Fruit fly (Drosophila melanogaster): ENCODE data around the gene Rbsn-5.

The Rbsn-5 gene

dm6 chr2L:8204996-8205567, 45.5 kb downstream of the Rbsn-5 start, which contains the start of gene SLC5A11 (continued):
- TF ChIP-seq jumu (GFP tag; optimal IDR thresholded peaks at IDR 0.05): peak; percentile 71
- TF ChIP-seq Poxn (GFP tag; IDR thresholded peaks at IDR 0.05): peak; percentile 32; the same call in 1 of the 2 replicates
- 0 out of 3 replicates have a peak, but pooled peaks have one; percentile 12 for TF ChIP-seq CG14860 (GFP tag; IDR thresholded peaks at IDR 0.05; ENCODE audit: partially characterized antibody)
- no peak for TF ChIP-seq HmgD (GFP tag; optimal IDR thresholded peaks at IDR 0.05)
- peak; percentile 28 for TF ChIP-seq MESR4 (GFP tag; optimal IDR thresholded peaks at IDR 0.05)
- TF ChIP-seq h (optimal IDR thresholded peaks at IDR 0.05): no peak
- TF ChIP-seq CG13624 (GFP tag; optimal IDR thresholded peaks at IDR 0.05): peak; percentile 99
- TF ChIP-seq CG17802 (tag; optimal IDR thresholded peaks at IDR 0.05): peak; percentile 61
- peak; percentile 99 for TF ChIP-seq Lim3 (GFP tag; IDR thresholded peaks at IDR 0.05)
- peak; percentile 97 for TF ChIP-seq Hand (GFP tag; optimal IDR thresholded peaks at IDR 0.05)
- TF ChIP-seq bcd (GFP tag; optimal IDR thresholded peaks at IDR 0.05): peak; percentile 99
- TF ChIP-seq Lpt (GFP tag; optimal IDR thresholded peaks at IDR 0.05): no peak
- peak; percentile 59 for TF ChIP-seq CG17912 (GFP tag; optimal IDR thresholded peaks at IDR 0.05)
- no peak for TF ChIP-seq Dll (GFP tag; IDR thresholded peaks at IDR 0.05; ENCODE audit: partially characterized antibody)
- peak; percentile 99 for TF ChIP-seq CG34376 (GFP tag; optimal IDR thresholded peaks at IDR 0.05)
- TF ChIP-seq maf-S (GFP tag; optimal IDR thresholded peaks at IDR 0.05): peak; percentile 92
- TF ChIP-seq CG30431 (GFP tag; optimal IDR thresholded peaks at IDR 0.05): peak; percentile 23
- peak; percentile 67 for TF ChIP-seq Lhr (GFP tag; optimal IDR thresholded peaks at IDR 0.05)
- TF ChIP-seq Myb (GFP tag; optimal IDR thresholded peaks at IDR 0.05): peak; percentile 43
- peak; percentile 95 for TF ChIP-seq Vsx1 (GFP tag; optimal IDR thresholded peaks at IDR 0.05)
- TF ChIP-seq row (GFP tag; IDR thresholded peaks at IDR 0.05): peak; percentile 100
- TF ChIP-seq grn (GFP tag; optimal IDR thresholded peaks at IDR 0.05): peak; percentile 97
- peak; percentile 5 for TF ChIP-seq Dp (GFP tag; optimal IDR thresholded peaks at IDR 0.05)
- no peak for TF ChIP-seq br (optimal IDR thresholded peaks at IDR 0.05)
- peak; percentile 100 for TF ChIP-seq H2.0 (GFP tag; IDR thresholded peaks at IDR 0.05)
- peak; percentile 95 for TF ChIP-seq CG10543 (GFP tag; optimal IDR thresholded peaks at IDR 0.05)
- peak; percentile 99 for TF ChIP-seq CG31388 (GFP tag; optimal IDR thresholded peaks at IDR 0.05)
- peak; percentile 95 for TF ChIP-seq al (GFP tag; IDR thresholded peaks at IDR 0.05)
- no peak for TF ChIP-seq CG8478 (optimal IDR thresholded peaks at IDR 0.05)
- peak; percentile 88 for TF ChIP-seq CG17612 (GFP tag; IDR thresholded peaks at IDR 0.05)
- peak; percentile 90 for TF ChIP-seq nom (GFP tag; optimal IDR thresholded peaks at IDR 0.05)
- TF ChIP-seq dysf (GFP tag; IDR thresholded peaks at IDR 0.05): peak; percentile 99
- peak; percentile 99 for TF ChIP-seq cas (GFP tag; IDR thresholded peaks at IDR 0.05)
- peak; percentile 79 for TF ChIP-seq chn (GFP tag; optimal IDR thresholded peaks at IDR 0.05)
- peak; percentile 68 for TF ChIP-seq cg (GFP tag; optimal IDR thresholded peaks at IDR 0.05)
- TF ChIP-seq sr (GFP tag; IDR thresholded peaks at IDR 0.05): peak; percentile 93
- no peak for TF ChIP-seq CG6791 (GFP tag; IDR thresholded peaks at IDR 0.05; ENCODE audit: partially characterized antibody)
- TF ChIP-seq shn (GFP tag; optimal IDR thresholded peaks at IDR 0.05): peak; percentile 56
- no peak for TF ChIP-seq zen2 (GFP tag; IDR thresholded peaks at IDR 0.05; ENCODE audit: partially characterized antibody)
- peak; percentile 46 for TF ChIP-seq CG3163 (GFP tag; optimal IDR thresholded peaks at IDR 0.05)
- TF ChIP-seq amos (GFP tag; IDR thresholded peaks at IDR 0.05; ENCODE audit: partially characterized antibody): no peak; the same call in 1 of the 2 replicates
- peak; percentile 64 for TF ChIP-seq Ravus (GFP tag; IDR thresholded peaks at IDR 0.05)
- peak; percentile 15 for TF ChIP-seq disco-r (GFP tag; optimal IDR thresholded peaks at IDR 0.05)
- TF ChIP-seq seq (GFP tag; IDR thresholded peaks at IDR 0.05): peak; percentile 100
- peak; percentile 93 for TF ChIP-seq CG11504 (tag; optimal IDR thresholded peaks at IDR 0.05)
- no peak for TF ChIP-seq sna (GFP tag; IDR thresholded peaks at IDR 0.05; ENCODE audit: partially characterized antibody)
- TF ChIP-seq pzg (GFP tag; optimal IDR thresholded peaks at IDR 0.05): peak; percentile 16
- peak; percentile 94; the same call in 1 of the 2 replicates for TF ChIP-seq CG31441 (GFP tag; IDR thresholded peaks at IDR 0.05)
- TF ChIP-seq dpn (GFP tag; optimal IDR thresholded peaks at IDR 0.05): peak; percentile 99
- peak; percentile 83 for TF ChIP-seq CG15073 (GFP tag; optimal IDR thresholded peaks at IDR 0.05)
- TF ChIP-seq CG7372 (GFP tag; IDR thresholded peaks at IDR 0.05): peak; percentile 99

Data from whole organism, embryonic.